Worm (Caenorhabditis elegans) whole organism, L4 larva: ENCODE results near the gene sur-7.

Experiments
- F10B5.3 ChIP-seq: sonication (generic microtip); optimal IDR thresholded peaks from 2 replicates; lab custom pipeline; 2016; ENCODE audit warnings: mild to moderate bottlenecking, missing genetic modification characterization, missing compliant biosample characterization
- F37D6.2 ChIP-seq: sonication (generic microtip); optimal IDR thresholded peaks from 2 replicates; lab custom pipeline; 2016; ENCODE audit warnings: mild to moderate bottlenecking, missing genetic modification characterization, missing compliant biosample characterization
- Y5F2A.4 ChIP-seq: fragments of 200-800 bp; sonication (Bioruptor generic); optimal IDR thresholded peaks from 2 replicates; lab custom pipeline; 2018; ENCODE audit warnings: mild to moderate bottlenecking, missing genetic modification characterization, missing compliant biosample characterization
- ZK546.5 ChIP-seq, 2 experiments: sonication (generic microtip); optimal IDR thresholded peaks; 2 replicates each; lab custom pipeline; 2017; ENCODE audit warnings: missing biosample characterization in 2 of 2, missing genetic modification characterization in 2 of 2
- attf-4 ChIP-seq: sonication (generic microtip); optimal IDR thresholded peaks from 3 replicates; lab custom pipeline; 2017; ENCODE audit warnings: missing biosample characterization, missing genetic modification characterization
- ceh-62 ChIP-seq: sonication (generic microtip); optimal IDR thresholded peaks from 2 replicates; lab custom pipeline; 2017; ENCODE audit warnings: missing biosample characterization, missing genetic modification characterization
- daf-16 ChIP-seq, 3 experiments: sonication (generic microtip); optimal IDR thresholded peaks; 2 replicates each; lab custom pipeline; 2016 to 2017; ENCODE audit warnings: missing genetic modification characterization in 3 of 3, missing genetic modification reagents in 3 of 3, mild to moderate bottlenecking in 2 of 3, missing compliant biosample characterization in 2 of 3, missing biosample characterization in 1 of 3, moderate library complexity in 1 of 3
- dmd-6 ChIP-seq: fragments of 200-800 bp; sonication (Bioruptor generic); IDR thresholded peaks from 2 replicates; pipeline ENCODE4 v1.3.6; 2022; ENCODE audit warnings: missing genetic modification reagents, missing genetic modification characterization, missing compliant biosample characterization
- duxl-1 ChIP-seq: sonication (generic microtip); optimal IDR thresholded peaks from 2 replicates; lab custom pipeline; 2016; ENCODE audit warnings: mild to moderate bottlenecking, missing genetic modification characterization, moderate library complexity, missing compliant biosample characterization; ENCODE audit not compliant: poor library complexity
- dve-1 ChIP-seq: sonication (generic microtip); optimal IDR thresholded peaks from 2 replicates; lab custom pipeline; 2017; ENCODE audit warnings: antibody characterized with exemption, mild to moderate bottlenecking, missing genetic modification characterization, missing compliant biosample characterization; ENCODE audit not compliant: insufficient read depth
- fkh-10 ChIP-seq: fragments of 150-350 bp; optimal IDR thresholded peaks from 2 replicates; lab custom pipeline; 2014; ENCODE audit warnings: missing biosample characterization, missing genetic modification reagents, missing genetic modification characterization
- fos-1 ChIP-seq: fragments of 150-350 bp; optimal IDR thresholded peaks from 2 replicates; lab custom pipeline; 2014; ENCODE audit warnings: missing biosample characterization, missing genetic modification characterization
- gei-8 ChIP-seq: fragments of 200-800 bp; sonication (Bioruptor generic); optimal IDR thresholded peaks from 2 replicates; lab custom pipeline; 2018; ENCODE audit warnings: mild to moderate bottlenecking, missing genetic modification characterization, missing compliant biosample characterization
- hif-1 ChIP-seq, 2 experiments: sonication (generic microtip); optimal IDR thresholded peaks; 2 replicates each; lab custom pipeline; 2016 to 2017; ENCODE audit warnings: missing compliant biosample characterization in 2 of 2, missing genetic modification characterization in 2 of 2, missing genetic modification reagents in 2 of 2, missing genotype in 2 of 2, mild to moderate bottlenecking in 1 of 2
- hmg-1.1 ChIP-seq: fragments of 200-800 bp; sonication (Bioruptor generic); IDR thresholded peaks from 2 replicates; pipeline ENCODE4 v1.3.6; 2022; ENCODE audit warnings: missing genetic modification reagents, missing genetic modification characterization, missing compliant biosample characterization
- mep-1 ChIP-seq: fragments of 150-350 bp; sonication (generic microtip); optimal IDR thresholded peaks from 3 replicates; lab custom pipeline; 2014; ENCODE audit warnings: missing biosample characterization, missing genetic modification characterization
- mes-2 ChIP-seq: sonication (generic microtip); optimal IDR thresholded peaks from 2 replicates; lab custom pipeline; 2016; ENCODE audit warnings: missing genotype, mild to moderate bottlenecking, missing genetic modification characterization, missing compliant biosample characterization; ENCODE audit not compliant: poor library complexity, severe bottlenecking
- mxl-3 ChIP-seq: fragments of 200-800 bp; sonication (Bioruptor generic); optimal IDR thresholded peaks from 2 replicates; lab custom pipeline; 2018; ENCODE audit warnings: mild to moderate bottlenecking, missing genetic modification characterization, missing compliant biosample characterization
- nhr-102 ChIP-seq: sonication (generic microtip); optimal IDR thresholded peaks from 2 replicates; lab custom pipeline; 2016; ENCODE audit warnings: mild to moderate bottlenecking, missing genetic modification characterization, moderate library complexity, missing compliant biosample characterization
- nhr-42 ChIP-seq: fragments of 200-800 bp; sonication (Bioruptor generic); IDR thresholded peaks from 2 replicates; pipeline ENCODE4 v1.3.6; 2022; ENCODE audit warnings: missing genetic modification characterization, missing compliant biosample characterization
- nhr-6 ChIP-seq: fragments of 150-350 bp; optimal IDR thresholded peaks from 2 replicates; lab custom pipeline; 2014; ENCODE audit warnings: missing biosample characterization, missing genetic modification characterization
- nhr-76 ChIP-seq: fragments of 150-350 bp; optimal IDR thresholded peaks from 2 replicates; lab custom pipeline; 2014; ENCODE audit warnings: missing biosample characterization, missing genetic modification characterization
- php-3 ChIP-seq: fragments of 200-800 bp; sonication (Bioruptor generic); IDR thresholded peaks from 2 replicates; pipeline ENCODE4 v1.3.6; 2022; ENCODE audit warnings: missing genetic modification reagents, missing genetic modification characterization, missing compliant biosample characterization
- pqm-1 ChIP-seq: sonication (generic microtip); optimal IDR thresholded peaks from 2 replicates; lab custom pipeline; 2017; ENCODE audit warnings: missing biosample characterization, missing genetic modification characterization
- rbr-2 ChIP-seq: sonication (generic microtip); optimal IDR thresholded peaks from 2 replicates; lab custom pipeline; 2016; ENCODE audit warnings: missing genotype, missing genetic modification characterization, missing compliant biosample characterization
- spr-3 ChIP-seq: fragments of 200-800 bp; sonication (Bioruptor generic); optimal IDR thresholded peaks from 2 replicates; lab custom pipeline; 2018; ENCODE audit warnings: mild to moderate bottlenecking, missing genetic modification characterization, missing compliant biosample characterization
- unc-39 ChIP-seq: sonication (generic microtip); optimal IDR thresholded peaks from 2 replicates; lab custom pipeline; 2017; ENCODE audit warnings: missing biosample characterization, missing genetic modification characterization
- unc-62 ChIP-seq, 3 experiments: fragments of 150-350 bp in 1 of 3; sonication (generic microtip); optimal IDR thresholded peaks in 2 of 3; peaks in 1 of 3; 1 replicate in 1 of 3; 2 replicates in 2 of 3; lab custom pipeline; 2014 to 2017; ENCODE audit warnings: missing biosample characterization in 3 of 3, missing genetic modification characterization in 3 of 3, missing genetic modification reagents in 3 of 3, missing genotype in 1 of 3
- ztf-11 ChIP-seq: fragments of 150-350 bp; optimal IDR thresholded peaks from 2 replicates; lab custom pipeline; 2014; ENCODE audit warnings: missing biosample characterization, missing genetic modification characterization
- ztf-7 ChIP-seq: fragments of 150-350 bp; optimal IDR thresholded peaks from 2 replicates; lab custom pipeline; 2014; ENCODE audit warnings: missing biosample characterization, missing genetic modification characterization

Gene sur-7

ce11 chrX:16375807-16376638 is at the start of gene sur-7:
Gene sur-7, plus strand, starts transcription at chrX:16376588.
- no peak for TF ChIP-seq attf-4 (tag; lab: Kevin White, UChicago)
- TF ChIP-seq pqm-1 (tag; lab: Kevin White, UChicago), result peak; percentile 81
- TF ChIP-seq dmd-6 (GFP tag; lab: Robert Waterston, UW), result peak; percentile 21; the same call in 1 of the 2 replicates
- peak; percentile 10 for TF ChIP-seq mep-1 (tag; lab: Kevin White, UChicago)
- TF ChIP-seq ceh-62 (tag; lab: Kevin White, UChicago), result no peak
- TF ChIP-seq nhr-6, result peak; percentile 47
- 0 out of 2 replicates have a peak, but pooled peaks have one; percentile 23 for TF ChIP-seq php-3 (GFP tag; lab: Robert Waterston, UW)
- TF ChIP-seq hif-1 (tag; optimal IDR thresholded peaks at IDR 0.05; lab: Kevin White, UChicago), result peak in 1 of 2 experiments; percentile 43
- TF ChIP-seq mes-2, result peak; percentile 82
- TF ChIP-seq dve-1 (tag; lab: Kevin White, UChicago), result peak; percentile 17
- no peak for TF ChIP-seq gei-8 (GFP tag; lab: Kevin White, UChicago)
- peak; percentile 72 for TF ChIP-seq fkh-10 (GFP tag; lab: Kevin White, UChicago)
- no peak for TF ChIP-seq unc-39 (tag; lab: Kevin White, UChicago)

- TF ChIP-seq mxl-3 (GFP tag; lab: Kevin White, UChicago), result no peak
- peak; percentile 6 for TF ChIP-seq rbr-2 (tag; lab: Kevin White, UChicago)
- TF ChIP-seq duxl-1 (tag; lab: Kevin White, UChicago), result peak; percentile 34
- no peak for TF ChIP-seq fkh-10 (GFP tag; lab: Kevin White, UChicago)
- TF ChIP-seq gei-8 (GFP tag; lab: Kevin White, UChicago), result no peak
- peak; percentile 71 for TF ChIP-seq F10B5.3 (tag; lab: Kevin White, UChicago)
- peak; percentile 18 for TF ChIP-seq F37D6.2
- TF ChIP-seq Y5F2A.4 (GFP tag; lab: Kevin White, UChicago), result no peak
- TF ChIP-seq ztf-11 (tag; lab: Kevin White, UChicago), result no peak
- TF ChIP-seq hmg-1.1 (GFP tag; lab: Robert Waterston, UW), result peak; percentile 57
- TF ChIP-seq ZK546.5 (tag; optimal IDR thresholded peaks at IDR 0.05; lab: Kevin White, UChicago), result no peak
- peak; percentile 10 for TF ChIP-seq ztf-7
- no peak for TF ChIP-seq nhr-76 (tag; lab: Kevin White, UChicago)
- TF ChIP-seq fos-1, result no peak
- peak; percentile 25 for TF ChIP-seq dve-1 (tag; lab: Kevin White, UChicago)
- TF ChIP-seq nhr-102, result peak; percentile 27
- TF ChIP-seq nhr-42 (GFP tag; lab: Robert Waterston, UW), result 0 out of 2 replicates have a peak, but pooled peaks have one; percentile 9
Observed at ce11 chrX:16327229-16327628, 49.2 kb upstream of the sur-7 start.

ce11 chrX:16328328-16328727 is 48.1 kb upstream of the sur-7 start, which contains the start of gene C11G6.2:
Gene C11G6.2, plus strand, starts transcription at chrX:16328628.
- TF ChIP-seq F10B5.3 (tag; lab: Kevin White, UChicago) (no peak), unc-62 (GFP tag; optimal IDR thresholded peaks at IDR 0.05 in 1 of 2; lab: Kevin White, UChicago) (peak in 1 of 2 experiments; percentile 51), unc-62 (tag; optimal IDR thresholded peaks at IDR 0.05; lab: Kevin White, UChicago) (no peak), rbr-2 (tag; lab: Kevin White, UChicago) (no peak)

ce11 chrX:16331425-16331824 is 45.0 kb upstream of the sur-7 start:
- TF ChIP-seq daf-16 (GFP tag; optimal IDR thresholded peaks at IDR 0.05; lab: Kevin White, UChicago), result no peak
- peak; percentile 55 for TF ChIP-seq daf-16 (tag; optimal IDR thresholded peaks at IDR 0.05; lab: Kevin White, UChicago)
- peak; percentile 4 for TF ChIP-seq dve-1 (tag; lab: Kevin White, UChicago)
- TF ChIP-seq spr-3 (GFP tag; lab: Kevin White, UChicago), result no peak
- no peak for TF ChIP-seq Y5F2A.4 (GFP tag; lab: Kevin White, UChicago)
- TF ChIP-seq, all 104 proteins: peak for 2
